Worm (Caenorhabditis elegans) whole organism, L1 larva: ENCODE data around the gene sre-42.

Experiments
- ceh-8 ChIP-seq: fragments of 200-800 bp; sonication (Bioruptor generic); optimal IDR thresholded peaks from 2 replicates; lab custom pipeline; 2018; ENCODE audit warnings: mild to moderate bottlenecking, missing genetic modification characterization, moderate library complexity, missing compliant biosample characterization
- ceh-82 ChIP-seq, 3 experiments: fragments of 150-350 bp in 1 of 3; sonication (generic microtip) in 2 of 3; optimal IDR thresholded peaks; 2 replicates each; lab custom pipeline; 2014 to 2017; ENCODE audit warnings: missing biosample characterization in 3 of 3, missing genetic modification characterization in 3 of 3
- egl-27 ChIP-seq, 2 experiments: fragments of 150-350 bp in 1 of 2; sonication (generic microtip); optimal IDR thresholded peaks; 3 replicates each; lab custom pipeline; 2017 to 2018; ENCODE audit warnings: missing biosample characterization in 2 of 2, missing genetic modification characterization in 2 of 2, missing genetic modification reagents in 2 of 2
- elt-3 ChIP-seq, 6 experiments: fragments of 150-350 bp in 1 of 6; sonication (generic microtip); optimal IDR thresholded peaks; 2 replicates each; lab custom pipeline; 2017 to 2018; ENCODE audit warnings: missing biosample characterization in 6 of 6, missing genetic modification characterization in 6 of 6, inconsistent platforms in 1 of 6
- ets-5 ChIP-seq: fragments of 200-800 bp; sonication (Bioruptor generic); IDR thresholded peaks from 2 replicates; pipeline ENCODE4 v1.3.6; 2022; ENCODE audit warnings: missing genetic modification characterization, missing compliant biosample characterization
- fkh-10 ChIP-seq: sonication (generic microtip); optimal IDR thresholded peaks from 2 replicates; lab custom pipeline; 2017; ENCODE audit warnings: missing biosample characterization, missing genetic modification reagents, missing genetic modification characterization
- mep-1 ChIP-seq: fragments of 150-350 bp; optimal IDR thresholded peaks from 2 replicates; lab custom pipeline; 2014; ENCODE audit warnings: missing biosample characterization, missing genetic modification characterization
- skn-1 ChIP-seq: fragments of 150-350 bp; optimal IDR thresholded peaks from 2 replicates; lab custom pipeline; 2014; ENCODE audit warnings: missing biosample characterization, missing genetic modification characterization
- snpc-4 ChIP-seq: fragments of 150-350 bp; optimal IDR thresholded peaks from 2 replicates; lab custom pipeline; 2014; ENCODE audit warnings: missing biosample characterization, missing genetic modification characterization
- vab-15 ChIP-seq: sonication (generic microtip); optimal IDR thresholded peaks from 2 replicates; lab custom pipeline; 2017; ENCODE audit warnings: missing genotype, mild to moderate bottlenecking, missing genetic modification characterization, missing compliant biosample characterization
- ztf-11 ChIP-seq, 2 experiments: sonication (generic microtip); optimal IDR thresholded peaks; 2 replicates each; lab custom pipeline; 2016 to 2017; ENCODE audit warnings: missing genetic modification characterization in 2 of 2, missing biosample characterization in 1 of 2, missing compliant biosample characterization in 1 of 2

DNA sequence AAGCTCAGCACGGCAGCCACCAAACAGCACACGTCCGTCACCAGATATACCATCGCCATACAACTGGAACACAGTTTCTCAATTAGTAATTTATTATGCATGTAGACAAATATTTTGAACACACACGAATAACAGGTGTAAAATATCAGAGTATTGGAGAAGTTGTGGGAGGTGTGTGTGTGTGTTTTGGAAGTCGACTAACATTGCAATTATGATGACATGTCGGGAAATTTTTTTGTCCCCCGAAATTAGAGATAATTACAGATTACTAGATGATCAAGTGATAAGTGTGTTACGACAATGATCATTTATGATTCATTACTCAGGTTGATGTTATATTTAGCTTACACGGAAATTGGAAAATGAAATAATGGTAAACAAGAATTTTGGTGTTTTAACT is 43.1 kb upstream of the sre-42 start, which contains the start of gene Y57A10C.8:
- TF ChIP-seq vab-15 = no peak
- no peak for TF ChIP-seq ztf-11 (tag; optimal IDR thresholded peaks at IDR 0.05; lab: Kevin White, UChicago)
- TF ChIP-seq ceh-82 (tag; optimal IDR thresholded peaks at IDR 0.05; lab: Kevin White, UChicago) = no peak
- no peak for TF ChIP-seq elt-3 (tag; optimal IDR thresholded peaks at IDR 0.05; lab: Kevin White, UChicago)
- TF ChIP-seq ceh-8 (GFP tag; lab: Kevin White, UChicago) = no peak
- TF ChIP-seq snpc-4 = no peak
- no peak for TF ChIP-seq fkh-10
- TF ChIP-seq mep-1 (tag; lab: Kevin White, UChicago) = no peak
- no peak for TF ChIP-seq ets-5 (GFP tag; lab: Robert Waterston, UW)
- TF ChIP-seq egl-27 (tag; optimal IDR thresholded peaks at IDR 0.05; lab: Kevin White, UChicago) = no peak
- no peak for TF ChIP-seq skn-1 (tag; lab: Kevin White, UChicago)
